Worm (Caenorhabditis elegans) whole organism, midembryonic: ENCODE measurements around the gene T06C12.9.

Experiments used
- T22C8.4 ChIP-seq: fragments of 200-800 bp; sonication (Bioruptor generic); IDR thresholded peaks from 2 replicates; pipeline ENCODE4 v1.3.6; 2022; ENCODE audit warnings: missing genetic modification characterization, missing compliant biosample characterization
- cog-1 ChIP-seq: sonication (generic microtip); optimal IDR thresholded peaks from 2 replicates; lab custom pipeline; 2016; ENCODE audit warnings: missing genetic modification characterization, missing compliant biosample characterization
- flt-1 ChIP-seq: fragments of 200-800 bp; sonication (Bioruptor generic); IDR thresholded peaks from 2 replicates; pipeline ENCODE4 v1.3.6; 2022; ENCODE audit warnings: missing genetic modification characterization, missing compliant biosample characterization
- klf-2 ChIP-seq: fragments of 200-800 bp; sonication (Bioruptor generic); conservative IDR thresholded peaks from 2 replicates; pipeline ENCODE4 v1.3.6; 2022; ENCODE audit warnings: missing genetic modification reagents, missing genetic modification characterization, missing compliant biosample characterization
- med-1 ChIP-seq: sonication (generic microtip); optimal IDR thresholded peaks from 2 replicates; lab custom pipeline; 2017; ENCODE audit warnings: missing genetic modification characterization, mild to moderate bottlenecking, missing compliant biosample characterization, antibody characterized with exemption, missing genetic modification reagents; ENCODE audit not compliant: insufficient read depth
- ref-1 ChIP-seq: fragments of 200-800 bp; sonication (Bioruptor generic); conservative IDR thresholded peaks from 2 replicates; pipeline ENCODE4 v1.3.6; 2022; ENCODE audit warnings: missing genetic modification reagents, missing genetic modification characterization, missing compliant biosample characterization
- tab-1 ChIP-seq: fragments of 200-800 bp; sonication (Bioruptor generic); IDR thresholded peaks from 2 replicates; pipeline ENCODE4 v1.3.6; 2022; ENCODE audit warnings: missing genetic modification characterization, missing compliant biosample characterization
- ztf-23 ChIP-seq: fragments of 200-800 bp; sonication (Bioruptor generic); IDR thresholded peaks from 2 replicates; pipeline ENCODE4 v1.3.6; 2022; ENCODE audit warnings: missing genetic modification reagents, missing genetic modification characterization, missing compliant biosample characterization
- ztf-29 ChIP-seq: fragments of 200-800 bp; sonication (Bioruptor generic); IDR thresholded peaks from 2 replicates; pipeline ENCODE4 v1.3.6; 2022; ENCODE audit warnings: missing genetic modification reagents, missing genetic modification characterization, missing compliant biosample characterization

The T06C12.9 gene

DNA sequence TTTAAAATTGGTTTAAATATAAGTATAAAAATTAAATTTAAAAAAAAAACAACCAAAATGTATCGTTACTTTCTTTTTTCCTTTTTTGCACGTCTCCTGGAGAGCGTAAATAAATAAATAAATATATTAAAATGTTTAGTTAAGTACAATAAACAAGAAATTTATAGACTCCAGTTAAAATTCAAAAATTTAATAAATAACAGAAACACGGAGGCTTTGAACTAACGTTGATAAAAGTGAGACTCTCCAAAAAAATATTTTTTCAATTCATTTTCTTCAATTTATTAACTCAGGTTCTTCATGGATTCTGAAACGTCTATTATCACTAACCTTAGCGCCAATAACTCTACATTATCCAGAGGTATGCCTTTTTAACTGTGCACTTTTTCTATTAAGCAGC lies 5.9 kb upstream of the T06C12.9 start, which contains the start of gene T06C12.12:
Gene T06C12.12 (plus strand): TSS at position 301 of the 400 bp plus-strand sequence.
- TF ChIP-seq ztf-29 (GFP tag; lab: Robert Waterston, UW) (no peak), flt-1 (GFP tag; lab: Robert Waterston, UW) (no peak), cog-1 (tag; lab: Kevin White, UChicago) (no peak), tab-1 (no peak), ref-1 (GFP tag; lab: Robert Waterston, UW) (no peak), klf-2 (GFP tag; lab: Robert Waterston, UW) (no peak), med-1 (GFP tag; lab: Kevin White, UChicago) (no peak)

DNA sequence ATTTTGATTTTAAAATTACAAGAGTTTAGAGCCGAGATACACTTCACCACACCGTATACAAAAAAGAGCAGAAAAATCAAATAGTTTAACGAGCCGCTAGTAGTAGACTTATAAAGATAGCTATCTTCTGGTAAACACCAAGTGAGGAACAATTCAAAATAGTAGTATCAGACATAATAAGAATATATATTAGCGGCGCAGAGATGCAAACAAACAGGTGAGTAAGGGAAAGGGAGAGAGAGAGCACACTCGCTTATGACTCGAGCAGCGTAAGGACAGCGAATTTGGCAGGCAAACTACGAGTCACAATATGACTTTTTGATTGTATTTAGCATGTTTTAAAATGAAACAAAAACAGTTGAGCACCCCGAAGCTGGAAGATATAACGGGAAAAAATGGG lies 5.4 kb upstream of the T06C12.9 start:
- no peak for TF ChIP-seq ztf-23
- no peak for TF ChIP-seq flt-1 (GFP tag; lab: Robert Waterston, UW)
- no peak for TF ChIP-seq cog-1 (tag; lab: Kevin White, UChicago)
- no peak for TF ChIP-seq klf-2 (GFP tag; lab: Robert Waterston, UW)
- no peak for TF ChIP-seq T22C8.4 (GFP tag; lab: Robert Waterston, UW)

- TF ChIP-seq T22C8.4 (GFP tag; lab: Robert Waterston, UW) (no peak), cog-1 (tag; lab: Kevin White, UChicago) (no peak), ztf-29 (GFP tag; lab: Robert Waterston, UW) (no peak), ztf-23 (no peak)
Measured at ce11 chrV:15890115-15890514, 4.2 kb upstream of the T06C12.9 start.

DNA sequence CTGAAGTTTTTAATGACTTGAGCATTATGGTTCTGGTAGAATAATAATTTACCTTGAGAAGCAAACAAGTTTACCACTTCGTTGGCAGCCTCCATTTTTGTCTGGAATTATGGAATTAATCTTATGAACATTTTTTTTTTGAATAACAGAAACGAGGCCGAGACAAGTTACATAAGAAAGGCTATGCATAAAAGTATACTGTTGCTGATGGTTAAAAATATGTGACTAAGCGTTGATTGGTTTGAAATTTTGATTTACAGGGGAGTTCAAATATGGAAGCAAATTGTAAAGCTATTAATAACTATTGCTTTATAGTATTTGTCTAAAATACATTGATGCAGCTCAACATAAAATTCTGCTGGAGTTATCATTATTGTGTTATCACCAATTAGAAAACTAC lies 2.9 kb upstream of the T06C12.9 start, which contains the start of gene cgt-1:
Gene cgt-1 (minus strand): TSS at position 101 of the 400 bp plus-strand sequence.
- TF ChIP-seq ztf-23 (no peak), cog-1 (tag; lab: Kevin White, UChicago) (no peak), T22C8.4 (GFP tag; lab: Robert Waterston, UW) (no peak), med-1 (GFP tag; lab: Kevin White, UChicago) (no peak)

- TF ChIP-seq cog-1 (tag; lab: Kevin White, UChicago) (no peak), ztf-23 (no peak), ztf-29 (GFP tag; lab: Robert Waterston, UW) (no peak), tab-1 (no peak), ref-1 (GFP tag; lab: Robert Waterston, UW) (no peak), T22C8.4 (GFP tag; lab: Robert Waterston, UW) (no peak), klf-2 (GFP tag; lab: Robert Waterston, UW) (no peak), med-1 (GFP tag; lab: Kevin White, UChicago) (no peak), flt-1 (GFP tag; lab: Robert Waterston, UW) (no peak)
Measured at ce11 chrV:15887708-15888295, 1.9 kb upstream of the T06C12.9 start.

ce11 chrV:15884698-15885097 lies 1.2 kb downstream of the T06C12.9 start, which contains the start of gene oac-42:
Gene oac-42, minus strand, starts transcription at chrV:15884798.
- TF ChIP-seq tab-1 (no peak), cog-1 (tag; lab: Kevin White, UChicago) (no peak), flt-1 (GFP tag; lab: Robert Waterston, UW) (no peak), ztf-23 (no peak), T22C8.4 (GFP tag; lab: Robert Waterston, UW) (no peak), klf-2 (GFP tag; lab: Robert Waterston, UW) (no peak), ztf-29 (GFP tag; lab: Robert Waterston, UW) (no peak), ref-1 (GFP tag; lab: Robert Waterston, UW) (no peak), med-1 (GFP tag; lab: Kevin White, UChicago) (no peak)

ce11 chrV:15880705-15881104 lies 5.2 kb downstream of the T06C12.9 start:
- TF ChIP-seq med-1 (GFP tag; lab: Kevin White, UChicago): no peak
- TF ChIP-seq klf-2 (GFP tag; lab: Robert Waterston, UW): no peak
- TF ChIP-seq tab-1: no peak
- no peak for TF ChIP-seq ztf-29 (GFP tag; lab: Robert Waterston, UW)
- no peak for TF ChIP-seq cog-1 (tag; lab: Kevin White, UChicago)
- TF ChIP-seq ztf-23: no peak
- TF ChIP-seq flt-1 (GFP tag; lab: Robert Waterston, UW): no peak
- TF ChIP-seq ref-1 (GFP tag; lab: Robert Waterston, UW): no peak
- no peak for TF ChIP-seq T22C8.4 (GFP tag; lab: Robert Waterston, UW)

DNA sequence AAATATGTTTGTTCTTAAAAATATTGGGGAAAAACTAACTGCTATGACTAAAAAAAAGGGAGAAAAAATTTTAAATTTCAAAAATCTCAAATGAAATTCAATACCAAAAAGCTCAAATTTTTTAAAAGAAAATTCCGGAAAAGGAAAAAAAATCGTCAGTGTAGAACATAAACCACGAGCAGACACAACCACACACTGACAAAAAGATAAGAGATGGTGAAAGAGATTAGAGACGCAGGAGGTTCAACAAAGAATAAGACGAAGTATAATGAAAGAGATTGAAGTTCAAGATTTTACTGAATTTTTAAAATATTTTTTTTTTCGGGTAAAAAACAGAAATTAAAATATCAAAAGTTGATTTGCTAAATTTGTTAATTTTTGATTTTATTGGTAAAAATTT lies 5.8 kb downstream of the T06C12.9 start:
- TF ChIP-seq ztf-23: no peak
- TF ChIP-seq T22C8.4 (GFP tag; lab: Robert Waterston, UW): no peak
- no peak for TF ChIP-seq cog-1 (tag; lab: Kevin White, UChicago)
- TF ChIP-seq tab-1: no peak
- no peak for TF ChIP-seq klf-2 (GFP tag; lab: Robert Waterston, UW)

ce11 chrV:15879508-15879907 lies 6.4 kb downstream of the T06C12.9 start, which contains the start of gene nhr-84:
Gene nhr-84, minus strand, starts transcription at chrV:15879608.
- TF ChIP-seq klf-2 (GFP tag; lab: Robert Waterston, UW): no peak
- no peak for TF ChIP-seq T22C8.4 (GFP tag; lab: Robert Waterston, UW)
- no peak for TF ChIP-seq ztf-29 (GFP tag; lab: Robert Waterston, UW)
- TF ChIP-seq ref-1 (GFP tag; lab: Robert Waterston, UW): no peak
- TF ChIP-seq ztf-23: no peak
- TF ChIP-seq med-1 (GFP tag; lab: Kevin White, UChicago): no peak
- TF ChIP-seq flt-1 (GFP tag; lab: Robert Waterston, UW): no peak
- TF ChIP-seq tab-1: no peak
- TF ChIP-seq cog-1 (tag; lab: Kevin White, UChicago): no peak

- TF ChIP-seq ztf-29 (GFP tag; lab: Robert Waterston, UW): no peak
- no peak for TF ChIP-seq klf-2 (GFP tag; lab: Robert Waterston, UW)
- no peak for TF ChIP-seq cog-1 (tag; lab: Kevin White, UChicago)
- no peak for TF ChIP-seq ztf-23
- TF ChIP-seq flt-1 (GFP tag; lab: Robert Waterston, UW): no peak
- TF ChIP-seq ref-1 (GFP tag; lab: Robert Waterston, UW): no peak
- TF ChIP-seq tab-1: no peak
- TF ChIP-seq med-1 (GFP tag; lab: Kevin White, UChicago): no peak
- no peak for TF ChIP-seq T22C8.4 (GFP tag; lab: Robert Waterston, UW)
Measured at ce11 chrV:15876308-15876707, 9.6 kb downstream of the T06C12.9 start, which contains the start of gene nhr-102. Gene nhr-102, minus strand, starts transcription at chrV:15876408.
